Worm (Caenorhabditis elegans) whole organism, L1 larva: Measurements from ENCODE around the gene ceh-14.
A peak's percentile ranks its signal among the peaks of the same experiment; 100 is the strongest.

Experiments
- C16A3.4 ChIP-seq: fragments of 150-350 bp; optimal IDR thresholded peaks from 2 replicates; lab custom pipeline; 2014; ENCODE audit warnings: missing biosample characterization, missing genetic modification characterization
- C34B4.2 ChIP-seq: sonication (generic microtip); optimal IDR thresholded peaks from 2 replicates; lab custom pipeline; 2017; ENCODE audit warnings: mild to moderate bottlenecking, missing genetic modification characterization, missing compliant biosample characterization
- Y116A8C.19 ChIP-seq: sonication (generic microtip); optimal IDR thresholded peaks from 2 replicates; lab custom pipeline; 2016; ENCODE audit warnings: missing compliant biosample characterization, missing genetic modification characterization, borderline replicate concordance
- aha-1 ChIP-seq: fragments of 150-350 bp; optimal IDR thresholded peaks from 2 replicates; lab custom pipeline; 2014; ENCODE audit warnings: missing biosample characterization, missing genetic modification characterization
- alr-1 ChIP-seq: fragments of 200-800 bp; sonication (Bioruptor generic); optimal IDR thresholded peaks from 2 replicates; lab custom pipeline; 2018; ENCODE audit warnings: borderline replicate concordance, mild to moderate bottlenecking, missing genetic modification characterization, missing compliant biosample characterization
- ceh-82 ChIP-seq, 3 experiments: fragments of 150-350 bp in 1 of 3; sonication (generic microtip) in 2 of 3; optimal IDR thresholded peaks; 2 replicates each; lab custom pipeline; 2014 to 2017; ENCODE audit warnings: missing biosample characterization in 3 of 3, missing genetic modification characterization in 3 of 3
- ceh-90 ChIP-seq: sonication (generic microtip); optimal IDR thresholded peaks from 2 replicates; lab custom pipeline; 2016; ENCODE audit warnings: missing genetic modification characterization, missing compliant biosample characterization
- dpl-1 ChIP-seq, 3 experiments: fragments of 150-350 bp in 2 of 3; sonication (generic microtip) in 1 of 3; optimal IDR thresholded peaks; 2 replicates each; lab custom pipeline; 2014 to 2017; ENCODE audit warnings: missing biosample characterization in 3 of 3, missing genetic modification characterization in 3 of 3, missing genetic modification reagents in 3 of 3
- efl-1 ChIP-seq, 4 experiments: fragments of 150-350 bp; optimal IDR thresholded peaks in 3 of 4; peaks in 1 of 4; 1 replicate in 1 of 4; 2 replicates in 3 of 4; lab custom pipeline; 2014; ENCODE audit warnings: missing biosample characterization in 2 of 4, missing genetic modification characterization in 2 of 4, missing genetic modification reagents in 2 of 4
- ets-5 ChIP-seq: fragments of 200-800 bp; sonication (Bioruptor generic); IDR thresholded peaks from 2 replicates; pipeline ENCODE4 v1.3.6; 2022; ENCODE audit warnings: missing genetic modification characterization, missing compliant biosample characterization
- fkh-8 ChIP-seq: sonication (generic microtip); optimal IDR thresholded peaks from 2 replicates; lab custom pipeline; 2016; ENCODE audit warnings: mild to moderate bottlenecking, missing genetic modification characterization, missing compliant biosample characterization
- fos-1 ChIP-seq: fragments of 150-350 bp; optimal IDR thresholded peaks from 2 replicates; lab custom pipeline; 2014; ENCODE audit warnings: missing biosample characterization, missing genetic modification characterization
- hpl-2 ChIP-seq: fragments of 150-350 bp; optimal IDR thresholded peaks from 2 replicates; lab custom pipeline; 2014; ENCODE audit warnings: missing biosample characterization, missing genetic modification reagents, missing genetic modification characterization
- irx-1 ChIP-seq: sonication (generic microtip); optimal IDR thresholded peaks from 2 replicates; lab custom pipeline; 2016; ENCODE audit warnings: missing genetic modification characterization, missing compliant biosample characterization
- isw-1 ChIP-seq: fragments of 200-800 bp; sonication (Bioruptor generic); IDR thresholded peaks from 2 replicates; pipeline ENCODE4 v1.3.6; 2022; ENCODE audit warnings: missing genetic modification characterization, missing compliant biosample characterization
- lin-14 ChIP-seq: fragments of 200-800 bp; sonication (Bioruptor generic); optimal IDR thresholded peaks from 2 replicates; lab custom pipeline; 2018; ENCODE audit warnings: mild to moderate bottlenecking, missing genetic modification characterization, moderate library complexity, missing compliant biosample characterization
- lin-15B ChIP-seq: fragments of 150-350 bp; sonication (generic microtip); optimal IDR thresholded peaks from 3 replicates; lab custom pipeline; 2014; ENCODE audit warnings: missing biosample characterization, missing genetic modification characterization
- lsy-2 ChIP-seq, 2 experiments: fragments of 150-350 bp; optimal IDR thresholded peaks; 2 replicates each; lab custom pipeline; 2014; ENCODE audit warnings: missing biosample characterization in 2 of 2, missing genetic modification characterization in 2 of 2
- mef-2 ChIP-seq: fragments of 150-350 bp; optimal IDR thresholded peaks from 2 replicates; lab custom pipeline; 2014; ENCODE audit warnings: missing biosample characterization, missing genetic modification characterization
- mep-1 ChIP-seq: fragments of 150-350 bp; optimal IDR thresholded peaks from 2 replicates; lab custom pipeline; 2014; ENCODE audit warnings: missing biosample characterization, missing genetic modification characterization
- nhr-20 ChIP-seq: sonication (generic microtip); optimal IDR thresholded peaks from 2 replicates; lab custom pipeline; 2016; ENCODE audit warnings: mild to moderate bottlenecking, missing genetic modification characterization, missing compliant biosample characterization
- nhr-71 ChIP-seq: sonication (generic microtip); optimal IDR thresholded peaks from 2 replicates; lab custom pipeline; 2016; ENCODE audit warnings: mild to moderate bottlenecking, missing genetic modification characterization, moderate library complexity, missing compliant biosample characterization
- nhr-84 ChIP-seq: sonication (generic microtip); optimal IDR thresholded peaks from 2 replicates; lab custom pipeline; 2017; ENCODE audit warnings: missing biosample characterization, missing genetic modification characterization
- nhr-85 ChIP-seq: sonication (generic microtip); peaks from one replicate; lab custom pipeline; 2016; ENCODE audit warnings: missing genetic modification characterization, inconsistent platforms, missing compliant biosample characterization
- nhr-90 ChIP-seq: sonication (generic microtip); optimal IDR thresholded peaks from 2 replicates; lab custom pipeline; 2016; ENCODE audit warnings: mild to moderate bottlenecking, missing genetic modification characterization, missing compliant biosample characterization; ENCODE audit not compliant: poor library complexity
- pag-3 ChIP-seq: sonication (generic microtip); optimal IDR thresholded peaks from 2 replicates; lab custom pipeline; 2017; ENCODE audit warnings: missing genetic modification characterization, mild to moderate bottlenecking, missing compliant biosample characterization, antibody characterized with exemption, borderline replicate concordance; ENCODE audit not compliant: insufficient read depth
- pqm-1 ChIP-seq: sonication (generic microtip); optimal IDR thresholded peaks from 3 replicates; lab custom pipeline; 2017; ENCODE audit warnings: missing biosample characterization, missing genetic modification characterization
- skn-1 ChIP-seq: fragments of 150-350 bp; optimal IDR thresholded peaks from 2 replicates; lab custom pipeline; 2014; ENCODE audit warnings: missing biosample characterization, missing genetic modification characterization
- snpc-4 ChIP-seq: fragments of 150-350 bp; optimal IDR thresholded peaks from 2 replicates; lab custom pipeline; 2014; ENCODE audit warnings: missing biosample characterization, missing genetic modification characterization
- sox-4 ChIP-seq: sonication (generic microtip); optimal IDR thresholded peaks from 2 replicates; lab custom pipeline; 2016; ENCODE audit warnings: missing genetic modification characterization, missing compliant biosample characterization
- sup-37 ChIP-seq: fragments of 200-800 bp; sonication (Bioruptor generic); optimal IDR thresholded peaks from 2 replicates; lab custom pipeline; 2018; ENCODE audit warnings: mild to moderate bottlenecking, missing genetic modification characterization, missing compliant biosample characterization
- swsn-7 ChIP-seq: sonication (generic microtip); optimal IDR thresholded peaks from 2 replicates; lab custom pipeline; 2016; ENCODE audit warnings: missing genetic modification characterization, missing compliant biosample characterization
- tbx-2 ChIP-seq: sonication (generic microtip); optimal IDR thresholded peaks from 2 replicates; lab custom pipeline; 2016; ENCODE audit warnings: missing genetic modification characterization, missing compliant biosample characterization
- tlp-1 ChIP-seq: fragments of 150-350 bp; optimal IDR thresholded peaks from 2 replicates; lab custom pipeline; 2014; ENCODE audit warnings: missing biosample characterization, missing genetic modification characterization
- unc-30 ChIP-seq: sonication (generic microtip); optimal IDR thresholded peaks from 2 replicates; lab custom pipeline; 2017; ENCODE audit warnings: missing biosample characterization, missing genetic modification characterization
- unc-86 ChIP-seq: sonication (generic microtip); optimal IDR thresholded peaks from 2 replicates; lab custom pipeline; 2016; ENCODE audit warnings: missing genetic modification characterization, missing compliant biosample characterization
- unc-98 ChIP-seq: fragments of 200-800 bp; sonication (Bioruptor generic); IDR thresholded peaks from 2 replicates; pipeline ENCODE4 v1.3.6; 2022; ENCODE audit warnings: missing genetic modification characterization, missing compliant biosample characterization
- xbp-1 ChIP-seq: sonication (generic microtip); optimal IDR thresholded peaks from 2 replicates; lab custom pipeline; 2016; ENCODE audit warnings: missing genetic modification characterization, missing compliant biosample characterization
- zag-1 ChIP-seq: fragments of 150-350 bp; optimal IDR thresholded peaks from 2 replicates; lab custom pipeline; 2014; ENCODE audit warnings: missing biosample characterization, missing genetic modification characterization
- zip-4 ChIP-seq: fragments of 200-800 bp; sonication (Bioruptor generic); optimal IDR thresholded peaks from 2 replicates; lab custom pipeline; 2018; ENCODE audit warnings: mild to moderate bottlenecking, missing genetic modification characterization, moderate library complexity, missing compliant biosample characterization
- ztf-11 ChIP-seq, 2 experiments: sonication (generic microtip); optimal IDR thresholded peaks; 2 replicates each; lab custom pipeline; 2016 to 2017; ENCODE audit warnings: missing genetic modification characterization in 2 of 2, missing biosample characterization in 1 of 2, missing compliant biosample characterization in 1 of 2
- ztf-4 ChIP-seq: fragments of 150-350 bp; optimal IDR thresholded peaks from 2 replicates; lab custom pipeline; 2014; ENCODE audit warnings: missing biosample characterization, missing genetic modification characterization

The ceh-14 gene

DNA sequence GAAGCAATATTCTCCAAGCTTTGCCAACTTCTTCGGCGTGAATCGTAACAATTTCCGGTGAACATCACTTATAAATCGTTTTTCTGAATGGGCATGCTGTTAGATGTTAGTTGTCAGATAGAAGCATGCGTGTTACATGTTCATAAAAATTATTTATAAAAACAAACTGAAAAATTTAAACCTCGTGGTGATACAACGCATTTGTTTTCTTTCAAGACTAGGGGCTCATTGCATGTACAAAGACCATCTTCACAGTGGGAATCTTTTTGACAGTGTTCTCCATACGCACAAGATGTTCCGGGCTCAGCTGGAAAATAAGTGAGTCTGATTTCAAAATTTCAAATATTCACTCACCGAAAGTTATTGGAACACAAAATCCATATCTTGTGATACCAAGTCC is 19.8 kb downstream of the ceh-14 start:
- TF ChIP-seq zip-4 (GFP tag; lab: Kevin White, UChicago) = no peak
- no peak for TF ChIP-seq swsn-7 (tag; lab: Kevin White, UChicago)
- no peak for TF ChIP-seq ets-5 (GFP tag; lab: Robert Waterston, UW)
- TF ChIP-seq efl-1 (optimal IDR thresholded peaks at IDR 0.05; lab: Kevin White, UChicago) = no peak
- TF ChIP-seq efl-1 (GFP tag; optimal IDR thresholded peaks at IDR 0.05 in 1 of 2; lab: Kevin White, UChicago) = peak in 1 of 2 experiments; percentile 82

DNA sequence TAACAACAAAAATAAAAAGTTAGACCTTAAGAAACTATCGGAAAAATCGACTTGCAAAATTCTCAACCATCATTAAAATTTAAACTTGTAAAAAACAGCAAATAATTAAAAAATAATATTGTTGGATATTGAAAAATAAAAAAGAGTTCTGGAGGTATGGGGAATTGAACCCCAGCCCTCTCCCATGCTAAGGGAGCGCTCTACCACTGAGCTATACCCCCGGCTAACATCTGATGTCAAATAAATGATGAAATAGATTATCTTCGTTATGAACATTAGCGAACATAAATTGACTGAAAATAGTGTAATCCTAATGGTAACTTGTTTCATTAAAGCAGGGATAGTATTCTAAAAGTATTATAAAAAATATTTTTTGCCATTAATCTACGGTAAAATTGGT is 25.4 kb downstream of the ceh-14 start:
- no peak for TF ChIP-seq fos-1
- TF ChIP-seq, all 84 proteins: peak for 0

ce11 chrX:7506533-7506932 is 26.0 kb downstream of the ceh-14 start, which contains the start of gene lgc-11:
Gene lgc-11, minus strand, starts transcription at chrX:7506633.
- TF ChIP-seq ceh-90 = no peak
- no peak for TF ChIP-seq ceh-82 (tag; optimal IDR thresholded peaks at IDR 0.05; lab: Kevin White, UChicago)
- TF ChIP-seq Y116A8C.19 (tag; lab: Kevin White, UChicago) = no peak
- TF ChIP-seq unc-86 (tag; lab: Kevin White, UChicago) = no peak
- no peak for TF ChIP-seq efl-1 (optimal IDR thresholded peaks at IDR 0.05; lab: Kevin White, UChicago)
- TF ChIP-seq efl-1 (GFP tag; optimal IDR thresholded peaks at IDR 0.05 in 1 of 2; lab: Kevin White, UChicago) = peak in 1 of 2 experiments; percentile 87

DNA sequence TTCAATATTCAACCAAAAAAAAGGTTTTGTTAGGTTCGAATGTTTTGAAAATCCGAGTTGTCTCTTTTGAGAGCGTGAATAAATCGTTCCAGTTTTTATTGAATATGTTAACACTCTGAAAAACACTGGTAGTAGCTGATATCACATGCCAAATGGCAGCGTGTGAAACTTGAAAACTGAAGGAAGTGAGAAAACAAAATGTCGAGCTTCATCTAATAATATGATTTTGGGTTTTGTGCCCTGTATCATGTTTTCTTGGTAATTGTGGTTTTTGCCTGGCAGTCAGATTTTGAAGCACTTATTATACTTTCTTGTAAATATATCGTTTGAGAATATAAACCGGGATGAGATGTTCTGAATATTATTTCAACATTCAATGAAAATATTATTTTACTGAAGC is 29.7 kb downstream of the ceh-14 start, which contains the start of gene F48E3.6:
F48E3.6 (minus strand) TSS at position 101 of the 400 bp plus-strand sequence.
- TF ChIP-seq nhr-90 (tag; lab: Kevin White, UChicago) (no peak), ztf-11 (tag; optimal IDR thresholded peaks at IDR 0.05; lab: Kevin White, UChicago) (no peak), xbp-1 (tag; lab: Kevin White, UChicago) (no peak), C16A3.4 (tag; lab: Kevin White, UChicago) (no peak), skn-1 (tag; lab: Kevin White, UChicago) (no peak), lsy-2 (tag; optimal IDR thresholded peaks at IDR 0.05; lab: Kevin White, UChicago) (no peak), mep-1 (tag; lab: Kevin White, UChicago) (no peak), nhr-20 (tag; lab: Kevin White, UChicago) (no peak), unc-30 (no peak), dpl-1 (GFP tag; optimal IDR thresholded peaks at IDR 0.05; lab: Kevin White, UChicago) (no peak), fos-1 (no peak), pag-3 (tag; lab: Kevin White, UChicago) (no peak), ztf-4 (tag; lab: Kevin White, UChicago) (no peak), tbx-2 (no peak), sup-37 (GFP tag; lab: Kevin White, UChicago) (no peak)

- TF ChIP-seq dpl-1 (GFP tag; optimal IDR thresholded peaks at IDR 0.05; lab: Kevin White, UChicago) (peak; percentile 70 to 76 (median 75)), lin-14 (GFP tag; lab: Kevin White, UChicago) (peak; percentile 99), lin-15B (peak; percentile 44), efl-1 (optimal IDR thresholded peaks at IDR 0.05; lab: Kevin White, UChicago) (peak; percentile 73 to 76), efl-1 (GFP tag; optimal IDR thresholded peaks at IDR 0.05 in 1 of 2; lab: Kevin White, UChicago) (peak; percentile 65 to 95), irx-1 (peak; percentile 78), swsn-7 (tag; lab: Kevin White, UChicago) (peak; percentile 96), alr-1 (tag; lab: Kevin White, UChicago) (no peak), zag-1 (tag; lab: Kevin White, UChicago) (peak; percentile 38), nhr-84 (tag; lab: Kevin White, UChicago) (no peak), hpl-2 (GFP tag; lab: Kevin White, UChicago) (peak; percentile 71), snpc-4 (tag; lab: Kevin White, UChicago) (peak; percentile 76), fkh-8 (tag; lab: Kevin White, UChicago) (peak; percentile 97), skn-1 (tag; lab: Kevin White, UChicago) (peak; percentile 91), C16A3.4 (tag; lab: Kevin White, UChicago) (peak; percentile 90), mep-1 (tag; lab: Kevin White, UChicago) (peak; percentile 95), sox-4 (tag; lab: Kevin White, UChicago) (peak; percentile 83), nhr-71 (peak; percentile 96), zip-4 (GFP tag; lab: Kevin White, UChicago) (peak; percentile 75), mef-2 (peak; percentile 67), pqm-1 (no peak), tlp-1 (tag; lab: Kevin White, UChicago) (no peak), aha-1 (peak; percentile 78), nhr-90 (tag; lab: Kevin White, UChicago) (peak; percentile 88), ztf-11 (tag; optimal IDR thresholded peaks at IDR 0.05; lab: Kevin White, UChicago) (peak in 1 of 2 experiments; percentile 83), unc-98 (GFP tag; lab: Robert Waterston, UW) (no peak), C34B4.2 (no peak), nhr-85 (tag; lab: Kevin White, UChicago) (peak; percentile 88), isw-1 (GFP tag; lab: Robert Waterston, UW) (peak; percentile 83)
Measured at ce11 chrX:7500970-7501369, 31.6 kb downstream of the ceh-14 start, which contains the start of gene uggt-1. Gene uggt-1, minus strand, starts transcription at chrX:7500982.
